Fruit fly (Drosophila melanogaster) whole organism, wandering third instar larva: ENCODE data around the gene Rnmt.

Source experiments
- Abd-B ChIP-seq: fragments of >200 bp; optimal IDR thresholded peaks from 2 replicates; lab custom pipeline; 2017; ENCODE audit warnings: missing biosample characterization, missing genetic modification characterization
- HLH106 ChIP-seq: fragments of 200-800 bp; optimal IDR thresholded peaks from 3 replicates; lab custom pipeline; 2019; ENCODE audit warnings: missing biosample characterization, mild to moderate bottlenecking, missing genetic modification characterization, moderate library complexity
- Hnf4 ChIP-seq: fragments of 200-800 bp; sonication (Bioruptor generic); optimal IDR thresholded peaks from 2 replicates; lab custom pipeline; 2016; ENCODE audit warnings: missing biosample characterization, mild to moderate bottlenecking, missing genetic modification characterization
- Hr78 ChIP-seq: fragments of >200 bp; optimal IDR thresholded peaks from 2 replicates; lab custom pipeline; 2017; ENCODE audit warnings: missing biosample characterization, missing genetic modification characterization
- OdsH ChIP-seq: fragments of 200-800 bp; sonication (Bioruptor generic); optimal IDR thresholded peaks from 2 replicates; lab custom pipeline; 2016; ENCODE audit warnings: missing biosample characterization, mild to moderate bottlenecking, missing genetic modification characterization
- Vsx2 ChIP-seq: fragments of 200-300, 225-300 bp; sonication (Bioruptor generic); optimal IDR thresholded peaks from 2 replicates; lab custom pipeline; 2018; ENCODE audit warnings: missing biosample characterization, missing genetic modification characterization; ENCODE audit not compliant: partially characterized antibody
- br ChIP-seq: fragments of 200-800 bp; sonication (Bioruptor generic); optimal IDR thresholded peaks from 2 replicates; lab custom pipeline; 2016; ENCODE audit warnings: missing biosample characterization, missing genetic modification characterization
- dsf ChIP-seq: sonication (Bioruptor generic); optimal IDR thresholded peaks from 2 replicates; lab custom pipeline; 2016; ENCODE audit warnings: missing biosample characterization, missing genetic modification characterization, borderline replicate concordance
- jim ChIP-seq: fragments of 175-275, 200-325 bp; sonication (Bioruptor generic); optimal IDR thresholded peaks from 2 replicates; lab custom pipeline; 2016; ENCODE audit warnings: missing biosample characterization, mild to moderate bottlenecking, missing genetic modification characterization
- psq ChIP-seq: fragments of 200-800 bp; sonication (Bioruptor generic); optimal IDR thresholded peaks from 3 replicates; lab custom pipeline; 2017; ENCODE audit warnings: missing biosample characterization, mild to moderate bottlenecking, missing genetic modification characterization, moderate library complexity
- rgr ChIP-seq: fragments of 200-800 bp; sonication (Bioruptor generic); optimal IDR thresholded peaks from 3 replicates; lab custom pipeline; 2016; ENCODE audit warnings: missing biosample characterization, mild to moderate bottlenecking, missing genetic modification characterization
- usp ChIP-seq: fragments of >200 bp; optimal IDR thresholded peaks from 2 replicates; lab custom pipeline; 2017; ENCODE audit warnings: missing biosample characterization, missing genetic modification characterization

- TF ChIP-seq dsf (GFP tag; lab: Kevin White, UChicago) (no peak), Vsx2 (GFP tag; lab: Kevin White, UChicago) (no peak), Abd-B (no peak), psq (GFP tag; lab: Kevin White, UChicago) (no peak), jim (no peak), HLH106 (no peak), OdsH (GFP tag; lab: Kevin White, UChicago) (no peak), br (GFP tag; lab: Kevin White, UChicago) (no peak), rgr (no peak), Hr78 (GFP tag; lab: Kevin White, UChicago) (no peak), usp (GFP tag; lab: Kevin White, UChicago) (no peak), Hnf4 (GFP tag; lab: Kevin White, UChicago) (no peak)
These were observed 9.4 kb upstream of the Rnmt start for dm6 chr2L:15000360-15000759.
